Fruit fly (Drosophila melanogaster) whole organism, prepupa: ENCODE measurements around the gene Atg6.
A peak's percentile ranks its signal among the peaks of the same experiment; 100 is the strongest.

Source experiments
- CG10631 ChIP-seq: fragments of 200-800 bp; sonication (Bioruptor generic); optimal IDR thresholded peaks from 2 replicates; lab custom pipeline; 2016; ENCODE audit warnings: missing biosample characterization, missing genetic modification characterization
- CG10669 ChIP-seq: fragments of 200-800 bp; sonication (Bioruptor generic); optimal IDR thresholded peaks from 3 replicates; lab custom pipeline; 2018; ENCODE audit warnings: missing biosample characterization, mild to moderate bottlenecking, missing genetic modification characterization, moderate library complexity
- CG11294 ChIP-seq: fragments of 200-800 bp; sonication (Bioruptor generic); IDR thresholded peaks from 2 replicates; pipeline ENCODE4 v1.3.6; 2022; ENCODE audit warnings: missing biosample characterization, missing genetic modification characterization
- CG11902 ChIP-seq: fragments of 200-800 bp; sonication (Bioruptor generic); optimal IDR thresholded peaks from 3 replicates; lab custom pipeline; 2016; ENCODE audit warnings: missing biosample characterization, missing genetic modification characterization
- CG1621 ChIP-seq: fragments of 200-800 bp; sonication (Bioruptor generic); optimal IDR thresholded peaks from 3 replicates; lab custom pipeline; 2018; ENCODE audit warnings: missing biosample characterization, mild to moderate bottlenecking, missing genetic modification characterization
- CG16779 ChIP-seq: fragments of 200-800 bp; sonication (Bioruptor generic); optimal IDR thresholded peaks from 3 replicates; lab custom pipeline; 2017; ENCODE audit warnings: missing biosample characterization, mild to moderate bottlenecking, missing genetic modification characterization
- CG31627 ChIP-seq: fragments of 200-800 bp; sonication (Bioruptor generic); optimal IDR thresholded peaks from 3 replicates; lab custom pipeline; 2016; ENCODE audit warnings: missing biosample characterization, missing genetic modification characterization
- CG3919 ChIP-seq: fragments of 200-800 bp; sonication (Bioruptor generic); optimal IDR thresholded peaks from 3 replicates; lab custom pipeline; 2016; ENCODE audit warnings: missing biosample characterization, missing genetic modification characterization
- CG4318 ChIP-seq: fragments of 200-800 bp; sonication (Bioruptor generic); optimal IDR thresholded peaks from 3 replicates; lab custom pipeline; 2017; ENCODE audit warnings: missing biosample characterization, mild to moderate bottlenecking, missing genetic modification characterization
- CG6163 ChIP-seq: fragments of 200-800 bp; sonication (Bioruptor generic); IDR thresholded peaks from 3 replicates; pipeline ENCODE4 v1.3.6; 2022; ENCODE audit warnings: missing biosample characterization, missing genetic modification characterization
- CG6792 ChIP-seq: fragments of 200-800 bp; sonication (Bioruptor generic); optimal IDR thresholded peaks from 3 replicates; lab custom pipeline; 2016; ENCODE audit warnings: missing biosample characterization, missing genetic modification characterization
- CG6808 ChIP-seq: fragments of 200-800 bp; sonication (Bioruptor generic); optimal IDR thresholded peaks from 3 replicates; lab custom pipeline; 2017; ENCODE audit warnings: missing biosample characterization, missing genetic modification characterization, mild to moderate bottlenecking, moderate library complexity, missing genetic modification reagents
- CG6854 ChIP-seq: fragments of 200-800 bp; sonication (Bioruptor generic); optimal IDR thresholded peaks from 2 replicates; lab custom pipeline; 2017; ENCODE audit warnings: missing biosample characterization, mild to moderate bottlenecking, missing genetic modification characterization
- CG8632 ChIP-seq: fragments of 200-800 bp; sonication (Bioruptor generic); optimal IDR thresholded peaks from 3 replicates; lab custom pipeline; 2016; ENCODE audit warnings: missing biosample characterization, missing genetic modification characterization
- CG9139 ChIP-seq: fragments of 200-800 bp; sonication (Bioruptor generic); optimal IDR thresholded peaks from 3 replicates; lab custom pipeline; 2017; ENCODE audit warnings: missing biosample characterization, mild to moderate bottlenecking, missing genetic modification characterization
- Eip75B ChIP-seq: fragments of 200-800 bp; sonication (Bioruptor generic); optimal IDR thresholded peaks from 3 replicates; lab custom pipeline; 2016; ENCODE audit warnings: missing biosample characterization, missing genetic modification characterization
- Eip78C ChIP-seq: fragments of 200-800 bp; sonication (Bioruptor generic); peaks from one replicate; lab custom pipeline; 2016; ENCODE audit warnings: missing biosample characterization, missing genetic modification characterization
- Eip93F ChIP-seq: fragments of 200-800 bp; sonication (Bioruptor generic); optimal IDR thresholded peaks from 2 replicates; lab custom pipeline; 2016; ENCODE audit warnings: missing biosample characterization, mild to moderate bottlenecking, missing genetic modification characterization
- Ets21C ChIP-seq: fragments of 200-800 bp; sonication (Bioruptor generic); optimal IDR thresholded peaks from 3 replicates; lab custom pipeline; 2016; ENCODE audit warnings: missing biosample characterization, missing genetic modification characterization
- Ets96B ChIP-seq: fragments of 200-800 bp; optimal IDR thresholded peaks from 2 replicates; lab custom pipeline; 2019; ENCODE audit warnings: missing biosample characterization, mild to moderate bottlenecking, missing genetic modification characterization, moderate library complexity
- Hr39 ChIP-seq: fragments of 200-800 bp; sonication (Bioruptor generic); optimal IDR thresholded peaks from 2 replicates; lab custom pipeline; 2016; ENCODE audit warnings: missing biosample characterization, missing genetic modification characterization
- Hr4 ChIP-seq: fragments of 200-800 bp; sonication (Bioruptor generic); optimal IDR thresholded peaks from 3 replicates; lab custom pipeline; 2016; ENCODE audit warnings: missing biosample characterization, missing genetic modification characterization
- Lpt ChIP-seq: fragments of 200-800 bp; sonication (Bioruptor generic); optimal IDR thresholded peaks from 3 replicates; lab custom pipeline; 2016; ENCODE audit warnings: missing biosample characterization, missing genetic modification characterization
- OdsH ChIP-seq: fragments of 200-800 bp; sonication (Bioruptor generic); optimal IDR thresholded peaks from 3 replicates; lab custom pipeline; 2016; ENCODE audit warnings: missing biosample characterization, missing genetic modification characterization
- Smox ChIP-seq: fragments of 200-800 bp; sonication (Bioruptor generic); optimal IDR thresholded peaks from 3 replicates; lab custom pipeline; 2016; ENCODE audit warnings: missing biosample characterization, missing genetic modification characterization
- Sox102F ChIP-seq: fragments of 200-800 bp; sonication (Bioruptor generic); optimal IDR thresholded peaks from 2 replicates; lab custom pipeline; 2016; ENCODE audit warnings: missing biosample characterization, mild to moderate bottlenecking, missing genetic modification characterization
- Sox15 ChIP-seq: fragments of 200-800 bp; sonication (Bioruptor generic); optimal IDR thresholded peaks from 3 replicates; lab custom pipeline; 2016; ENCODE audit warnings: missing biosample characterization, missing genetic modification characterization
- cyc ChIP-seq: fragments of 200-800 bp; sonication (Bioruptor generic); optimal IDR thresholded peaks from 3 replicates; lab custom pipeline; 2016; ENCODE audit warnings: missing biosample characterization, missing genetic modification characterization
- dac ChIP-seq: fragments of 200-800 bp; sonication (Bioruptor generic); optimal IDR thresholded peaks from 2 replicates; lab custom pipeline; 2017; ENCODE audit warnings: missing biosample characterization, mild to moderate bottlenecking, missing genetic modification characterization
- dsx ChIP-seq: fragments of 200-800 bp; optimal IDR thresholded peaks from 3 replicates; lab custom pipeline; 2019; ENCODE audit warnings: missing biosample characterization, mild to moderate bottlenecking, missing genetic modification characterization, moderate library complexity; ENCODE audit not compliant: poor library complexity, severe bottlenecking
- esn ChIP-seq: fragments of 200-800 bp; sonication (Bioruptor generic); optimal IDR thresholded peaks from 2 replicates; lab custom pipeline; 2016; ENCODE audit warnings: missing biosample characterization, mild to moderate bottlenecking, missing genetic modification characterization, moderate library complexity
- fd59A ChIP-seq: fragments of 200-800 bp; sonication (Bioruptor generic); optimal IDR thresholded peaks from 2 replicates; lab custom pipeline; 2017; ENCODE audit warnings: missing biosample characterization, mild to moderate bottlenecking, missing genetic modification characterization, missing genetic modification reagents
- fd85E ChIP-seq: fragments of 200-800 bp; sonication (Bioruptor generic); optimal IDR thresholded peaks from 3 replicates; lab custom pipeline; 2016; ENCODE audit warnings: missing biosample characterization, missing genetic modification characterization
- fkh ChIP-seq: fragments of 200-800 bp; sonication (Bioruptor generic); optimal IDR thresholded peaks from 3 replicates; lab custom pipeline; 2017; ENCODE audit warnings: missing biosample characterization, mild to moderate bottlenecking, missing genetic modification characterization, moderate library complexity
- pdm3 ChIP-seq: fragments of 200-800 bp; sonication (Bioruptor generic); optimal IDR thresholded peaks from 3 replicates; lab custom pipeline; 2016; ENCODE audit warnings: missing biosample characterization, missing genetic modification characterization
- salr ChIP-seq, 2 experiments: fragments of 200-800 bp; sonication (Bioruptor generic); optimal IDR thresholded peaks; 3 replicates each; lab custom pipeline; 2016 to 2018; ENCODE audit warnings: missing biosample characterization in 2 of 2, missing genetic modification characterization in 2 of 2, mild to moderate bottlenecking in 1 of 2
- spab ChIP-seq: fragments of 200-800 bp; sonication (Bioruptor generic); optimal IDR thresholded peaks from 2 replicates; lab custom pipeline; 2017; ENCODE audit warnings: missing biosample characterization, mild to moderate bottlenecking, missing genetic modification characterization, missing genetic modification reagents
- ss ChIP-seq, 2 experiments: fragments of 200-800 bp; sonication (Bioruptor generic); optimal IDR thresholded peaks; 2 replicates in 1 of 2; 3 replicates in 1 of 2; lab custom pipeline; 2017 to 2018; ENCODE audit warnings: mild to moderate bottlenecking in 2 of 2, missing biosample characterization in 2 of 2, missing genetic modification characterization in 2 of 2, moderate library complexity in 1 of 2
- svp ChIP-seq: fragments of 200-800 bp; sonication (Bioruptor generic); peaks from one replicate; lab custom pipeline; 2016; ENCODE audit warnings: missing biosample characterization, missing genetic modification characterization
- vri ChIP-seq: fragments of 200-800 bp; sonication (Bioruptor generic); optimal IDR thresholded peaks from 3 replicates; lab custom pipeline; 2016; ENCODE audit warnings: missing biosample characterization, mild to moderate bottlenecking, missing genetic modification characterization

Atg6 gene

DNA sequence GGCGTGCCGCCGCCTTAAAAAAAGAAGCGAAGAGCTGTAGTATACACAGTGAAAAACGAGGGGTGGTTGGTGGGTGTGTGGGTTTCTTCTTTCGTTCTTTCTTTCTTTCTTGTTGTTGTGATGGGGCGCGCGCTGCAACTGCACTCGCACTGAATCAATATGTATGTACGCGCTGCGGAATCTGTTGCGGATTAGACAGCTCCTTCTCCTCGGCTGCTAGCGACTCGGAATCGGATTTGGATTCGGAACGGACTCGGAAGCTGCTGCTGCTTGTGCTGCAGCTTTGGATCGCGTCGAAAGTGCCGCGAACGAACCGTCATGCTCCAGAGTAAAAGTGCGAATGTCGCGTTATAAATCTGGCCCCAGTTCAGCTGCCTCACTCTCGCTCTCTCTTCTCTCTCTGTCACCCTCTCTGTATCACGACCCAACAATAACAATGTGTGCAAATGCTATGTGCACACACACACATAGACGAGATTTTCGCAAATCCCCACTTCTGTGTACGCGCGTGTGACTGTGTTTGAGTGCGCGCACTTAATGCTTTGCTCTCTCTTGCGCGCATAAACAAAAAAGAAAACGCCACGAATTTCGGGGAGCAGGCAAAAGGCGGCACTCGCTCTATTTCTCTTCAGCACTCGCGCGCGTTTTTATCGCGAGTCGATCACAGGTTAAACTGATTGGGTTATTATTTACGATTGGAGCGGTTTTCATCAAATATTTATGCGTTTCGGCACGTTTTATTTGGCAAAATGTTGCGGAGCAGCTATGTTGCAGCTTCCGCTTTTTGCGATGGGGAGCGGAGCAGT, 19.4 kb downstream of the Atg6 start (continued):
- TF ChIP-seq CG11902, result peak; percentile 11
- TF ChIP-seq CG8632 (GFP tag; lab: Kevin White, UChicago), result no peak
- no peak for TF ChIP-seq fkh (GFP tag; lab: Kevin White, UChicago)
- TF ChIP-seq dac (GFP tag; lab: Kevin White, UChicago), result no peak
- peak; percentile 86 for TF ChIP-seq Eip78C (GFP tag; lab: Kevin White, UChicago)
- peak; percentile 13 for TF ChIP-seq Hr39 (GFP tag; lab: Kevin White, UChicago)
- TF ChIP-seq pdm3 (GFP tag; lab: Kevin White, UChicago), result no peak
- TF ChIP-seq dsx, result peak; percentile 83
- TF ChIP-seq CG11294 (GFP tag; lab: Robert Waterston, UW), result no peak; the same call in 1 of the 2 replicates
- no peak for TF ChIP-seq Hr4 (GFP tag; lab: Kevin White, UChicago)
- TF ChIP-seq esn (GFP tag; lab: Kevin White, UChicago), result peak; percentile 29
- TF ChIP-seq Lpt (GFP tag; lab: Kevin White, UChicago), result no peak
- TF ChIP-seq vri (GFP tag; lab: Kevin White, UChicago), result peak; percentile 56
- TF ChIP-seq fd59A, result no peak
- no peak for TF ChIP-seq CG4318 (GFP tag; lab: Kevin White, UChicago)
- peak; percentile 32 for TF ChIP-seq CG6808 (GFP tag; lab: Kevin White, UChicago)
- peak; percentile 29 for TF ChIP-seq CG6792
- no peak for TF ChIP-seq CG10631 (GFP tag; lab: Kevin White, UChicago)
- peak; percentile 53 for TF ChIP-seq Eip75B (GFP tag; lab: Kevin White, UChicago)
- peak; percentile 5 for TF ChIP-seq spab (GFP tag; lab: Kevin White, UChicago)
- TF ChIP-seq CG10669 (GFP tag; lab: Kevin White, UChicago), result peak; percentile 18
- peak; percentile 94 for TF ChIP-seq svp (GFP tag; lab: Kevin White, UChicago)
- TF ChIP-seq OdsH (GFP tag; lab: Kevin White, UChicago), result no peak
- peak; percentile 64 for TF ChIP-seq CG6854
- TF ChIP-seq fd85E (GFP tag; lab: Kevin White, UChicago), result peak; percentile 36
- TF ChIP-seq Sox102F, result peak; percentile 6
- TF ChIP-seq CG6163, result no peak; the same call in 2 of the 3 replicates
- no peak for TF ChIP-seq Ets21C (GFP tag; lab: Kevin White, UChicago)
- TF ChIP-seq cyc (GFP tag; lab: Kevin White, UChicago), result no peak
- TF ChIP-seq ss (GFP tag; optimal IDR thresholded peaks at IDR 0.05; lab: Kevin White, UChicago), result peak; percentile 55 to 58
- TF ChIP-seq CG16779 (tag; lab: Kevin White, UChicago), result peak; percentile 65
- TF ChIP-seq CG31627 (GFP tag; lab: Kevin White, UChicago), result peak; percentile 16
- peak; percentile 13 for TF ChIP-seq CG1621 (tag; lab: Kevin White, UChicago)
- TF ChIP-seq Eip93F (GFP tag; lab: Kevin White, UChicago), result no peak
- peak; percentile 51 for TF ChIP-seq CG3919 (GFP tag; lab: Kevin White, UChicago)
- TF ChIP-seq Smox, result peak; percentile 3

DNA sequence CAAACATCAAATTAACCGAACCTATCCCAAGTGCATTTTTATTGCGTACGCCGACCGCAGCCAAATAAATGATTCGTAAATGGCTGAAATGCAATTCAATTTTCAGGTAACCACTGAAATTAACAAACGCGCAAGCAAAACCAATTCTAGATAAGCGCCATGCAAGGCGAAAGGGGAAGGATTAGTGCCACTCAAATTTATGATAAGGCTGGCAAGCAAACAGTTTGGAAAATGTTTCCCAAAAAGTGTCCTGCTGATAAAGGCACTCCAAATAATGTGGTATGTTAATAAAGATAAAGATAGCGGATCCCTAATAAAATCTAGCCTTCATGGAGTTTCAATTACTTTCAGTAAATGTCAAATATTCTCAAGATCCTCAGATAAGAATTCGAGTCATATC, 23.4 kb downstream of the Atg6 start:
- no peak for TF ChIP-seq Ets96B (tag; lab: Kevin White, UChicago)
- TF ChIP-seq vri (GFP tag; lab: Kevin White, UChicago), result peak; percentile 42

DNA sequence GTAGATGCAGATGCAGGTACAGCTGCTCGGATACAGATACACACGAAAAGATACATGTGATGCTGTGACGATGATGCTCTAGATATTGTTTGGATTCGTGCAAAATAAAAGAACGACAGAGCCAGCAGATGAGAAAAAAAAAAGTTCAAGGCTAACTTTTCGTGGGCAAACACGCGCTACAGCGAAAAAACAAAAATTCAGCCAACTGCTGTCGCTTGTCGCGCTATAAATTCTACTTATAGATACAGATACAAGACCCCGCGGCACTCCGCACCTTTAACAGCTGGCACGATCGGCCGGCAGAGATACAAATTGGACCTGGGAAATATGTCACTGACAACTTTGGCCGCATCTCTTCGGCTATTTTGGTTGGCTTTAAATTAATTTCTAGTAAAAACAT, 24.1 kb downstream of the Atg6 start:
- TF ChIP-seq Sox15 (GFP tag; lab: Kevin White, UChicago) (no peak), Lpt (GFP tag; lab: Kevin White, UChicago) (no peak), salr (GFP tag; optimal IDR thresholded peaks at IDR 0.05; lab: Kevin White, UChicago) (peak in 1 of 2 experiments; percentile 0), spab (GFP tag; lab: Kevin White, UChicago) (no peak), CG9139 (no peak), dac (GFP tag; lab: Kevin White, UChicago) (no peak)
